Fruit fly (Drosophila melanogaster) whole organism, wandering third instar larva: ENCODE data around the gene PH4alphaSG2.

Experiments
- Abd-B ChIP-seq: fragments of >200 bp; optimal IDR thresholded peaks from 2 replicates; lab custom pipeline; 2017; ENCODE audit warnings: missing biosample characterization, missing genetic modification characterization
- CrebA ChIP-seq: fragments of 200-800 bp; sonication (Bioruptor generic); optimal IDR thresholded peaks from 2 replicates; lab custom pipeline; 2016; ENCODE audit warnings: missing biosample characterization, mild to moderate bottlenecking, missing genetic modification characterization, borderline replicate concordance
- Myc ChIP-seq: fragments of >200 bp; optimal IDR thresholded peaks from 2 replicates; lab custom pipeline; 2017
- fru ChIP-seq: fragments of 200-800 bp; sonication (Bioruptor generic); optimal IDR thresholded peaks from 3 replicates; lab custom pipeline; 2016; ENCODE audit warnings: missing biosample characterization, mild to moderate bottlenecking, missing genetic modification characterization
- h ChIP-seq: fragments of 200-800 bp; sonication (Bioruptor generic); optimal IDR thresholded peaks from 3 replicates; lab custom pipeline; 2016; ENCODE audit warnings: missing biosample characterization, mild to moderate bottlenecking, missing genetic modification characterization
- pan ChIP-seq: fragments of >200 bp; optimal IDR thresholded peaks from 2 replicates; lab custom pipeline; 2017
- usp ChIP-seq: fragments of >200 bp; optimal IDR thresholded peaks from 2 replicates; lab custom pipeline; 2017; ENCODE audit warnings: missing biosample characterization, missing genetic modification characterization

- TF ChIP-seq CrebA (GFP tag; lab: Kevin White, UChicago): no peak
- no peak for TF ChIP-seq h
- TF ChIP-seq pan (lab: Kevin White, UChicago): no peak
- no peak for TF ChIP-seq usp (GFP tag; lab: Kevin White, UChicago)
- no peak for TF ChIP-seq Myc (lab: Kevin White, UChicago)
- no peak for TF ChIP-seq Abd-B (GFP tag; lab: Kevin White, UChicago)
- no peak for TF ChIP-seq fru (GFP tag; lab: Kevin White, UChicago)
Measured at dm6 chr3R:30531129-30531708, 41.3 kb downstream of the PH4alphaSG2 start.
